Worm (Caenorhabditis elegans): ENCODE data around the gene cpna-1.

DNA sequence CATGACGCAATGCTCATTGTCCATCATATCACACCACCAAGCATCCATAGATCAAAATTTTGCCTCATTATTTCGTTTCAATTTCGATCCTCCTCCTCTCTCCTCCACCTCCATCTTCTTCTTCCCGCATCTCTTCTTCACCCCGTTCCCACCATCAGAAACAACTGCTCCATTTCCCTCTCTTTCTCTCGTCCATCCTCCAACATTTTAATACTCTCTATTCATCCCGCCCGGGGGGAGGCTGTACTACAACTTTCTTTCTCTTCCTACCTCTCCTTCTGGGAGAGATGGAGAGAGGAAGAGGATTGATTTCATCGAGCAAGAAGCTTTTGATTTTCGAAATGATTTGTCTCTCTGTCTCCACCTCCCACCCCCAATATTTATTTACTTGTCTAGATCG is 2.5 kb upstream of the cpna-1 start:
- TF ChIP-seq K11D2.4 (GFP tag; IDR thresholded peaks at IDR 0.05), result no peak
- TF ChIP-seq nfyb-1 (GFP tag; IDR thresholded peaks at IDR 0.05), result no peak
- TF ChIP-seq unc-62 (GFP tag; optimal IDR thresholded peaks at IDR 0.05), result no peak
- no peak for TF ChIP-seq sdz-38 (tag; optimal IDR thresholded peaks at IDR 0.05)
- no peak for TF ChIP-seq mes-4 (tag; optimal IDR thresholded peaks at IDR 0.05)
- TF ChIP-seq fkh-3 (tag; optimal IDR thresholded peaks at IDR 0.05), result no peak
- no peak for TF ChIP-seq snpc-3.4 (tag; optimal IDR thresholded peaks at IDR 0.05)
- no peak for TF ChIP-seq dpl-1 (GFP tag; optimal IDR thresholded peaks at IDR 0.05)
- TF ChIP-seq D2030.7 (GFP tag; IDR thresholded peaks at IDR 0.05), result no peak
- TF ChIP-seq B0019.2 (GFP tag; conservative IDR thresholded peaks at IDR 0.05), result no peak
- TF ChIP-seq egl-44 (GFP tag; IDR thresholded peaks at IDR 0.05), result no peak
- TF ChIP-seq egl-18 (GFP tag; IDR thresholded peaks at IDR 0.05), result no peak
- no peak for TF ChIP-seq ccch-3 (GFP tag; optimal IDR thresholded peaks at IDR 0.05)

Measured in whole organism, young adult.